Fruit fly (Drosophila melanogaster) whole organism, pupa: ENCODE measurements around the gene CycA.

Experiments used
- CG10348 ChIP-seq: fragments of 200-800 bp; sonication (Bioruptor generic); IDR thresholded peaks from 2 replicates; pipeline ENCODE4 v1.3.6; 2022; ENCODE audit warnings: missing biosample characterization, missing genetic modification characterization
- CG12605 ChIP-seq: fragments of 200-800 bp; sonication (Bioruptor generic); IDR thresholded peaks from 2 replicates; pipeline ENCODE4 v1.3.6; 2022; ENCODE audit warnings: missing biosample characterization, missing genetic modification characterization
- CG13204 ChIP-seq: fragments of 200-800 bp; sonication (Bioruptor generic); optimal IDR thresholded peaks from 2 replicates; lab custom pipeline; 2018; ENCODE audit warnings: missing biosample characterization, mild to moderate bottlenecking, missing genetic modification characterization, moderate library complexity
- CG14655 ChIP-seq: fragments of 200-800 bp; sonication (Bioruptor generic); optimal IDR thresholded peaks from 3 replicates; lab custom pipeline; 2017; ENCODE audit warnings: mild to moderate bottlenecking, missing biosample characterization, missing genetic modification reagents, missing genetic modification characterization
- CG15710 ChIP-seq: fragments of 200-800 bp; sonication (Bioruptor generic); optimal IDR thresholded peaks from 2 replicates; lab custom pipeline; 2018; ENCODE audit warnings: missing biosample characterization, mild to moderate bottlenecking, missing genetic modification characterization, moderate library complexity
- CG17806 ChIP-seq: fragments of 200-800 bp; sonication (Bioruptor generic); optimal IDR thresholded peaks from 2 replicates; lab custom pipeline; 2018; ENCODE audit warnings: missing biosample characterization, mild to moderate bottlenecking, missing genetic modification characterization, moderate library complexity
- CG32121 ChIP-seq: fragments of 200-800 bp; sonication (Bioruptor generic); IDR thresholded peaks from 2 replicates; pipeline ENCODE4 v1.3.6; 2022; ENCODE audit warnings: missing biosample characterization, missing genetic modification characterization
- CG34367 ChIP-seq: fragments of 200-800 bp; sonication (Bioruptor generic); optimal IDR thresholded peaks from 2 replicates; lab custom pipeline; 2018; ENCODE audit warnings: missing biosample characterization, mild to moderate bottlenecking, missing genetic modification characterization
- CG4496 ChIP-seq: fragments of 200-800 bp; sonication (Bioruptor generic); IDR thresholded peaks from 3 replicates; pipeline ENCODE4 v1.3.6; 2022; ENCODE audit warnings: missing biosample characterization, missing genetic modification characterization
- CG8159 ChIP-seq: fragments of 200-800 bp; sonication (Bioruptor generic); optimal IDR thresholded peaks from 3 replicates; lab custom pipeline; 2018; ENCODE audit warnings: missing biosample characterization, mild to moderate bottlenecking, missing genetic modification characterization, moderate library complexity
- CG8301 ChIP-seq: fragments of 200-800 bp; sonication (Bioruptor generic); optimal IDR thresholded peaks from 2 replicates; lab custom pipeline; 2018; ENCODE audit warnings: missing biosample characterization, mild to moderate bottlenecking, missing genetic modification characterization
- CG9948 ChIP-seq: fragments of 200-800 bp; sonication (Bioruptor generic); optimal IDR thresholded peaks from 2 replicates; lab custom pipeline; 2018; ENCODE audit warnings: missing biosample characterization, mild to moderate bottlenecking, missing genetic modification characterization, moderate library complexity
- D1 ChIP-seq: fragments of 200-800 bp; sonication (Bioruptor generic); optimal IDR thresholded peaks from 2 replicates; lab custom pipeline; 2018; ENCODE audit warnings: missing biosample characterization, mild to moderate bottlenecking, missing genetic modification characterization, moderate library complexity
- EcR ChIP-seq: fragments of 200-800 bp; sonication (Bioruptor generic); optimal IDR thresholded peaks from 3 replicates; lab custom pipeline; 2019; ENCODE audit warnings: missing biosample characterization, missing genetic modification characterization, mild to moderate bottlenecking, moderate library complexity, missing genetic modification reagents
- Ets98B ChIP-seq: fragments of 200-800 bp; sonication (Bioruptor generic); IDR thresholded peaks from 2 replicates; pipeline ENCODE4 v1.3.6; 2022; ENCODE audit warnings: missing biosample characterization, missing genetic modification characterization
- Pif1A ChIP-seq: fragments of 200-800 bp; sonication (Bioruptor generic); optimal IDR thresholded peaks from 3 replicates; lab custom pipeline; 2016; ENCODE audit warnings: missing biosample characterization, missing genetic modification characterization
- Pif1B ChIP-seq: fragments of 200-800 bp; sonication (Bioruptor generic); optimal IDR thresholded peaks from 3 replicates; lab custom pipeline; 2016; ENCODE audit warnings: missing biosample characterization, missing genetic modification characterization
- Snoo ChIP-seq: fragments of 200-800 bp; sonication (Bioruptor generic); optimal IDR thresholded peaks from 3 replicates; lab custom pipeline; 2017; ENCODE audit warnings: missing biosample characterization, mild to moderate bottlenecking, missing genetic modification characterization, inconsistent platforms
- fd96Ca ChIP-seq: fragments of 200-800 bp; sonication (Bioruptor generic); IDR thresholded peaks from 3 replicates; pipeline ENCODE4 v1.3.6; 2022; ENCODE audit warnings: missing biosample characterization, missing genetic modification characterization
- gl ChIP-seq: fragments of 200-800 bp; sonication (Bioruptor generic); optimal IDR thresholded peaks from 2 replicates; lab custom pipeline; 2018; ENCODE audit warnings: missing biosample characterization, mild to moderate bottlenecking, missing genetic modification characterization
- rn ChIP-seq: fragments of 200-800 bp; sonication (Bioruptor generic); IDR thresholded peaks from 2 replicates; pipeline ENCODE4 v1.3.6; 2022; ENCODE audit warnings: missing biosample characterization, missing genetic modification characterization

Gene CycA

dm6 chr3L:11862266-11862665, 28.9 kb upstream of the CycA start:
- TF ChIP-seq Pif1A (GFP tag; lab: Kevin White, UChicago): no peak
- no peak for TF ChIP-seq Snoo (tag; lab: Kevin White, UChicago)
- TF ChIP-seq CG10348: no peak
- no peak for TF ChIP-seq rn (GFP tag; lab: Robert Waterston, UW)
- TF ChIP-seq CG34367 (tag; lab: Kevin White, UChicago): no peak
- TF ChIP-seq gl (tag; lab: Kevin White, UChicago): no peak
- no peak for TF ChIP-seq CG17806 (tag; lab: Kevin White, UChicago)
- TF ChIP-seq CG9948 (tag; lab: Kevin White, UChicago): no peak
- TF ChIP-seq CG12605 (GFP tag; lab: Robert Waterston, UW): no peak
- TF ChIP-seq Ets98B (GFP tag; lab: Robert Waterston, UW): no peak
- TF ChIP-seq D1 (tag; lab: Kevin White, UChicago): no peak
- no peak for TF ChIP-seq CG4496 (GFP tag; lab: Robert Waterston, UW)
- no peak for TF ChIP-seq CG14655 (GFP tag; lab: Kevin White, UChicago)
- TF ChIP-seq Pif1B (GFP tag; lab: Kevin White, UChicago): no peak
- TF ChIP-seq CG15710: no peak
- TF ChIP-seq CG8301 (tag; lab: Kevin White, UChicago): no peak
- TF ChIP-seq CG8159 (tag; lab: Kevin White, UChicago): no peak
- TF ChIP-seq CG13204 (GFP tag; lab: Kevin White, UChicago): no peak
- TF ChIP-seq fd96Ca (GFP tag; lab: Robert Waterston, UW): no peak
- no peak for TF ChIP-seq EcR

- TF ChIP-seq CG12605 (GFP tag; lab: Robert Waterston, UW) (no peak), Snoo (tag; lab: Kevin White, UChicago) (no peak), CG4496 (GFP tag; lab: Robert Waterston, UW) (no peak), EcR (no peak), fd96Ca (GFP tag; lab: Robert Waterston, UW) (no peak), CG13204 (GFP tag; lab: Kevin White, UChicago) (no peak), CG15710 (no peak), Pif1B (GFP tag; lab: Kevin White, UChicago) (no peak), CG14655 (GFP tag; lab: Kevin White, UChicago) (no peak), CG34367 (tag; lab: Kevin White, UChicago) (no peak), CG8301 (tag; lab: Kevin White, UChicago) (no peak), gl (tag; lab: Kevin White, UChicago) (no peak), CG9948 (tag; lab: Kevin White, UChicago) (no peak), CG8159 (tag; lab: Kevin White, UChicago) (no peak), CG17806 (tag; lab: Kevin White, UChicago) (no peak), Pif1A (GFP tag; lab: Kevin White, UChicago) (no peak), D1 (tag; lab: Kevin White, UChicago) (no peak)
- TF ChIP-seq, all 21 proteins: peak for 0
Measured at dm6 chr3L:11858745-11859144, 25.4 kb upstream of the CycA start.

- no peak for TF ChIP-seq gl (tag; lab: Kevin White, UChicago)
- TF ChIP-seq CG10348: no peak
- TF ChIP-seq CG8159 (tag; lab: Kevin White, UChicago): no peak
- no peak for TF ChIP-seq CG15710
- no peak for TF ChIP-seq fd96Ca (GFP tag; lab: Robert Waterston, UW)
- TF ChIP-seq rn (GFP tag; lab: Robert Waterston, UW): no peak
- no peak for TF ChIP-seq Ets98B (GFP tag; lab: Robert Waterston, UW)
- no peak for TF ChIP-seq CG32121 (GFP tag; lab: Robert Waterston, UW)
- TF ChIP-seq Pif1A (GFP tag; lab: Kevin White, UChicago): no peak
Measured at dm6 chr3L:11852924-11853323, 19.5 kb upstream of the CycA start.

- TF ChIP-seq D1 (tag; lab: Kevin White, UChicago) (no peak), CG8159 (tag; lab: Kevin White, UChicago) (no peak), CG13204 (GFP tag; lab: Kevin White, UChicago) (no peak)
- TF ChIP-seq, all 21 proteins: peak for 0
Measured at dm6 chr3L:11847703-11848102, 14.3 kb upstream of the CycA start, which contains the start of gene CG12521. Gene CG12521, minus strand, starts transcription at chr3L:11847803.

dm6 chr3L:11836575-11837077, 3.2 kb upstream of the CycA start, which contains the start of gene CG43064:
Gene CG43064, minus strand, starts transcription at chr3L:11836721.
- TF ChIP-seq rn (GFP tag; lab: Robert Waterston, UW) (no peak), D1 (tag; lab: Kevin White, UChicago) (no peak), CG8301 (tag; lab: Kevin White, UChicago) (no peak), Pif1B (GFP tag; lab: Kevin White, UChicago) (no peak), CG17806 (tag; lab: Kevin White, UChicago) (no peak), CG4496 (GFP tag; lab: Robert Waterston, UW) (no peak), CG9948 (tag; lab: Kevin White, UChicago) (no peak), CG12605 (GFP tag; lab: Robert Waterston, UW) (no peak), CG15710 (no peak), fd96Ca (GFP tag; lab: Robert Waterston, UW) (no peak), Ets98B (GFP tag; lab: Robert Waterston, UW) (no peak), CG34367 (tag; lab: Kevin White, UChicago) (no peak), CG8159 (tag; lab: Kevin White, UChicago) (no peak), Pif1A (GFP tag; lab: Kevin White, UChicago) (no peak), CG13204 (GFP tag; lab: Kevin White, UChicago) (no peak), CG32121 (GFP tag; lab: Robert Waterston, UW) (no peak), CG14655 (GFP tag; lab: Kevin White, UChicago) (no peak), Snoo (tag; lab: Kevin White, UChicago) (no peak), gl (tag; lab: Kevin White, UChicago) (no peak), EcR (no peak)
